Worm (Caenorhabditis elegans) whole organism, L4 larva: Measurements from ENCODE around the gene sdha-1.

Experiments used
- F44E2.7 ChIP-seq: fragments of 200-800 bp; sonication (Bioruptor generic); IDR thresholded peaks from 2 replicates; pipeline ENCODE4 v2.1.2; 2022; ENCODE audit warnings: missing genetic modification characterization, missing compliant biosample characterization
- F49E8.2 ChIP-seq: sonication (generic microtip); optimal IDR thresholded peaks from 2 replicates; lab custom pipeline; 2016; ENCODE audit warnings: missing compliant biosample characterization, mild to moderate bottlenecking, missing genetic modification characterization, borderline replicate concordance
- T20F7.1 ChIP-seq: fragments of 200-800 bp; sonication (Bioruptor generic); optimal IDR thresholded peaks from 2 replicates; lab custom pipeline; 2018; ENCODE audit warnings: mild to moderate bottlenecking, missing genetic modification characterization, missing compliant biosample characterization
- ZK546.5 ChIP-seq, 2 experiments: sonication (generic microtip); optimal IDR thresholded peaks; 2 replicates each; lab custom pipeline; 2017; ENCODE audit warnings: missing biosample characterization in 2 of 2, missing genetic modification characterization in 2 of 2
- aly-2 ChIP-seq: sonication (generic microtip); optimal IDR thresholded peaks from 2 replicates; lab custom pipeline; 2018; ENCODE audit warnings: missing biosample characterization, missing genetic modification characterization
- arid-1 ChIP-seq: fragments of 200-800 bp; sonication (Bioruptor generic); conservative IDR thresholded peaks from 2 replicates; pipeline ENCODE4 v1.3.6; 2022; ENCODE audit warnings: missing genetic modification reagents, missing genetic modification characterization, missing compliant biosample characterization
- ceh-20 ChIP-seq: fragments of 200-800 bp; sonication (Bioruptor generic); IDR thresholded peaks from 2 replicates; pipeline ENCODE4 v1.3.6; 2022; ENCODE audit warnings: missing genetic modification reagents, missing genetic modification characterization, missing compliant biosample characterization
- ceh-62 ChIP-seq: sonication (generic microtip); optimal IDR thresholded peaks from 2 replicates; lab custom pipeline; 2017; ENCODE audit warnings: missing biosample characterization, missing genetic modification characterization
- ctbp-1 ChIP-seq: fragments of 200-800 bp; sonication (Bioruptor generic); IDR thresholded peaks from 2 replicates; pipeline ENCODE4 v1.3.6; 2022; ENCODE audit warnings: missing genetic modification reagents, missing genetic modification characterization, missing compliant biosample characterization
- daf-8 ChIP-seq: fragments of 200-800 bp; sonication (Bioruptor generic); IDR thresholded peaks from 2 replicates; pipeline ENCODE4 v1.3.6; 2022; ENCODE audit warnings: missing genetic modification characterization, missing compliant biosample characterization
- dmd-6 ChIP-seq: fragments of 200-800 bp; sonication (Bioruptor generic); IDR thresholded peaks from 2 replicates; pipeline ENCODE4 v1.3.6; 2022; ENCODE audit warnings: missing genetic modification reagents, missing genetic modification characterization, missing compliant biosample characterization
- dmd-8 ChIP-seq: fragments of 200-800 bp; sonication (Bioruptor generic); IDR thresholded peaks from 2 replicates; pipeline ENCODE4 v1.3.6; 2022; ENCODE audit warnings: missing genetic modification characterization, missing compliant biosample characterization
- dmd-9 ChIP-seq: fragments of 200-800 bp; sonication (Bioruptor generic); IDR thresholded peaks from 2 replicates; pipeline ENCODE4 v1.3.6; 2022; ENCODE audit warnings: missing genetic modification reagents, missing genetic modification characterization, missing compliant biosample characterization
- dpl-1 ChIP-seq: fragments of 150-350 bp; optimal IDR thresholded peaks from 2 replicates; lab custom pipeline; 2014; ENCODE audit warnings: missing biosample characterization, missing genetic modification reagents, missing genetic modification characterization
- egl-27 ChIP-seq: sonication (generic microtip); optimal IDR thresholded peaks from 3 replicates; lab custom pipeline; 2017; ENCODE audit warnings: missing biosample characterization, missing genetic modification reagents, missing genetic modification characterization
- fos-1 ChIP-seq: fragments of 150-350 bp; optimal IDR thresholded peaks from 2 replicates; lab custom pipeline; 2014; ENCODE audit warnings: missing biosample characterization, missing genetic modification characterization
- hlh-11 ChIP-seq: fragments of 200-800 bp; sonication (Bioruptor generic); optimal IDR thresholded peaks from 2 replicates; lab custom pipeline; 2018; ENCODE audit warnings: mild to moderate bottlenecking, missing genetic modification characterization, missing compliant biosample characterization
- lim-7 ChIP-seq: fragments of 200-800 bp; sonication (Bioruptor generic); IDR thresholded peaks from 2 replicates; pipeline ENCODE4 v1.3.6; 2022; ENCODE audit warnings: missing genetic modification characterization, missing compliant biosample characterization
- lin-1 ChIP-seq: fragments of 200-800 bp; sonication (Bioruptor generic); IDR thresholded peaks from 2 replicates; pipeline ENCODE4 v1.3.6; 2022; ENCODE audit warnings: missing genetic modification reagents, missing genetic modification characterization, missing compliant biosample characterization
- lin-13 ChIP-seq: fragments of 150-350 bp; optimal IDR thresholded peaks from 2 replicates; lab custom pipeline; 2014; ENCODE audit warnings: missing biosample characterization, missing genetic modification reagents, missing genetic modification characterization
- madf-5 ChIP-seq, 2 experiments: fragments of 200-800 bp; sonication (Bioruptor generic); IDR thresholded peaks; 2 replicates each; pipeline ENCODE4 v1.3.6; 2022; ENCODE audit warnings: missing compliant biosample characterization in 2 of 2, missing genetic modification characterization in 2 of 2
- mdl-1 ChIP-seq, 2 experiments: fragments of 150-350 bp in 1 of 2; sonication (generic microtip) in 1 of 2; optimal IDR thresholded peaks; 2 replicates each; lab custom pipeline; 2014 to 2017; ENCODE audit warnings: missing biosample characterization in 2 of 2, missing genetic modification characterization in 2 of 2
- mdt-29 ChIP-seq: fragments of 200-800 bp; sonication (Bioruptor generic); IDR thresholded peaks from 2 replicates; pipeline ENCODE4 v1.3.6; 2022; ENCODE audit warnings: missing genetic modification reagents, missing genetic modification characterization, missing compliant biosample characterization
- mes-2 ChIP-seq: sonication (generic microtip); optimal IDR thresholded peaks from 2 replicates; lab custom pipeline; 2016; ENCODE audit warnings: missing genotype, mild to moderate bottlenecking, missing genetic modification characterization, missing compliant biosample characterization; ENCODE audit not compliant: poor library complexity, severe bottlenecking
- mxl-3 ChIP-seq: fragments of 200-800 bp; sonication (Bioruptor generic); optimal IDR thresholded peaks from 2 replicates; lab custom pipeline; 2018; ENCODE audit warnings: mild to moderate bottlenecking, missing genetic modification characterization, missing compliant biosample characterization
- nhr-111 ChIP-seq: fragments of 200-800 bp; sonication (Bioruptor generic); optimal IDR thresholded peaks from 2 replicates; lab custom pipeline; 2018; ENCODE audit warnings: mild to moderate bottlenecking, missing genetic modification characterization, missing compliant biosample characterization
- nhr-41 ChIP-seq: fragments of 200-800 bp; sonication (Bioruptor generic); IDR thresholded peaks from 2 replicates; pipeline ENCODE4 v1.3.6; 2022; ENCODE audit warnings: missing genetic modification reagents, missing genetic modification characterization, missing compliant biosample characterization
- nhr-6 ChIP-seq: fragments of 150-350 bp; optimal IDR thresholded peaks from 2 replicates; lab custom pipeline; 2014; ENCODE audit warnings: missing biosample characterization, missing genetic modification characterization
- nhr-77 ChIP-seq: fragments of 150-350 bp; optimal IDR thresholded peaks from 2 replicates; lab custom pipeline; 2014; ENCODE audit warnings: missing biosample characterization, missing genetic modification characterization
- pqm-1 ChIP-seq: sonication (generic microtip); optimal IDR thresholded peaks from 2 replicates; lab custom pipeline; 2017; ENCODE audit warnings: missing biosample characterization, missing genetic modification characterization
- saeg-2 ChIP-seq: fragments of 200-800 bp; sonication (Bioruptor generic); IDR thresholded peaks from 2 replicates; pipeline ENCODE4 v1.3.6; 2022; ENCODE audit warnings: missing genetic modification reagents, missing genetic modification characterization, missing compliant biosample characterization
- sdz-12 ChIP-seq: fragments of 200-800 bp; sonication (Bioruptor generic); optimal IDR thresholded peaks from 2 replicates; lab custom pipeline; 2018; ENCODE audit warnings: mild to moderate bottlenecking, missing genetic modification characterization, missing compliant biosample characterization
- skn-1 ChIP-seq: fragments of 150-350 bp; optimal IDR thresholded peaks from 2 replicates; lab custom pipeline; 2014; ENCODE audit warnings: missing biosample characterization, missing genetic modification characterization
- snpc-1.2 ChIP-seq: fragments of 200-800 bp; sonication (Bioruptor generic); IDR thresholded peaks from 2 replicates; pipeline ENCODE4 v1.3.6; 2022; ENCODE audit warnings: missing genetic modification reagents, missing genetic modification characterization, missing compliant biosample characterization
- tra-1 ChIP-seq: fragments of 200-800 bp; sonication (Bioruptor generic); IDR thresholded peaks from 2 replicates; pipeline ENCODE4 v1.3.6; 2022; ENCODE audit warnings: missing genetic modification reagents, missing genetic modification characterization, missing compliant biosample characterization
- unc-130 ChIP-seq: sonication (generic microtip); optimal IDR thresholded peaks from 2 replicates; lab custom pipeline; 2016; ENCODE audit warnings: missing genetic modification reagents, missing genetic modification characterization, missing compliant biosample characterization
- zfp-2 ChIP-seq: sonication (generic microtip); optimal IDR thresholded peaks from 2 replicates; lab custom pipeline; 2016; ENCODE audit warnings: mild to moderate bottlenecking, missing genetic modification characterization, missing compliant biosample characterization
- zip-11 ChIP-seq: fragments of 200-800 bp; sonication (Bioruptor generic); IDR thresholded peaks from 2 replicates; pipeline ENCODE4 v1.3.6; 2022; ENCODE audit warnings: missing genetic modification characterization, missing compliant biosample characterization
- zip-2 ChIP-seq: fragments of 150-350 bp; optimal IDR thresholded peaks from 2 replicates; lab custom pipeline; 2014; ENCODE audit warnings: missing biosample characterization, missing genetic modification characterization

The sdha-1 gene

ce11 chrX:8521614-8522013, 24.2 kb downstream of the sdha-1 start, which contains the start of gene C03G5.14:
TSS of gene C03G5.14 (plus strand) at chrX:8521914.
- TF ChIP-seq zip-2 (tag; lab: Kevin White, UChicago) (no peak), ceh-20 (GFP tag; lab: Robert Waterston, UW) (no peak), mdt-29 (GFP tag; lab: Robert Waterston, UW) (no peak), egl-27 (tag; lab: Kevin White, UChicago) (no peak), nhr-77 (tag; lab: Kevin White, UChicago) (no peak), sdz-12 (GFP tag; lab: Kevin White, UChicago) (no peak), F49E8.2 (tag; lab: Kevin White, UChicago) (no peak), ceh-62 (tag; lab: Kevin White, UChicago) (no peak), pqm-1 (tag; lab: Kevin White, UChicago) (no peak), lim-7 (no peak), zip-11 (no peak), lin-13 (GFP tag; lab: Kevin White, UChicago) (no peak)

- TF ChIP-seq unc-130 (GFP tag; lab: Kevin White, UChicago) (no peak), daf-8 (GFP tag; lab: Robert Waterston, UW) (no peak), zip-11 (no peak), dmd-8 (GFP tag; lab: Robert Waterston, UW) (no peak), nhr-6 (tag; lab: Kevin White, UChicago) (no peak), mdl-1 (tag; optimal IDR thresholded peaks at IDR 0.05; lab: Kevin White, UChicago) (no peak), mes-2 (no peak), fos-1 (tag; lab: Kevin White, UChicago) (no peak), nhr-41 (GFP tag; lab: Robert Waterston, UW) (no peak), aly-2 (tag; lab: Kevin White, UChicago) (no peak), ctbp-1 (GFP tag; lab: Robert Waterston, UW) (no peak), mxl-3 (GFP tag; lab: Kevin White, UChicago) (no peak), tra-1 (no peak)
Measured at ce11 chrX:8520402-8520801, 25.4 kb downstream of the sdha-1 start, which contains the start of gene H03E18.2. TSS of gene H03E18.2 (minus strand) at chrX:8520502.

- TF ChIP-seq lin-1 (no peak), mdt-29 (GFP tag; lab: Robert Waterston, UW) (no peak), madf-5 (GFP tag; IDR thresholded peaks at IDR 0.05; lab: Robert Waterston, UW) (no peak), T20F7.1 (GFP tag; lab: Kevin White, UChicago) (no peak)
Measured at ce11 chrX:8509088-8509487, 36.7 kb downstream of the sdha-1 start.

- TF ChIP-seq mdl-1 (tag; optimal IDR thresholded peaks at IDR 0.05; lab: Kevin White, UChicago), result no peak
- no peak for TF ChIP-seq snpc-1.2 (GFP tag; lab: Robert Waterston, UW)
- no peak for TF ChIP-seq zip-2 (tag; lab: Kevin White, UChicago)
- no peak for TF ChIP-seq hlh-11 (tag; lab: Kevin White, UChicago)
- TF ChIP-seq arid-1 (GFP tag; lab: Robert Waterston, UW), result no peak
Measured at ce11 chrX:8507576-8507975, 38.2 kb downstream of the sdha-1 start, which contains the start of gene H03E18.1. TSS of gene H03E18.1 (plus strand) at chrX:8507876.

ce11 chrX:8507053-8507452, 38.8 kb downstream of the sdha-1 start:
- TF ChIP-seq ZK546.5 (tag; optimal IDR thresholded peaks at IDR 0.05; lab: Kevin White, UChicago), result no peak
- no peak for TF ChIP-seq dmd-6 (GFP tag; lab: Robert Waterston, UW)
- no peak for TF ChIP-seq F44E2.7 (GFP tag; lab: Robert Waterston, UW)
- TF ChIP-seq tra-1, result no peak
- TF ChIP-seq dmd-9 (GFP tag; lab: Robert Waterston, UW), result no peak
- no peak for TF ChIP-seq zfp-2 (tag; lab: Kevin White, UChicago)
- TF ChIP-seq mes-2, result no peak
- TF ChIP-seq nhr-77 (tag; lab: Kevin White, UChicago), result no peak
- no peak for TF ChIP-seq skn-1 (tag; lab: Kevin White, UChicago)
- no peak for TF ChIP-seq nhr-111 (GFP tag; lab: Kevin White, UChicago)
- no peak for TF ChIP-seq fos-1 (tag; lab: Kevin White, UChicago)
- TF ChIP-seq mdl-1 (tag; optimal IDR thresholded peaks at IDR 0.05; lab: Kevin White, UChicago), result no peak
- no peak for TF ChIP-seq dpl-1
- TF ChIP-seq snpc-1.2 (GFP tag; lab: Robert Waterston, UW), result no peak
- no peak for TF ChIP-seq saeg-2
